Fruit fly (Drosophila melanogaster) whole organism, adult: ENCODE data around the gene CG3081.

Experiments
- CG12768 ChIP-seq: fragments of 200-800 bp; sonication (Bioruptor generic); optimal IDR thresholded peaks from 2 replicates; lab custom pipeline; 2017; ENCODE audit warnings: missing biosample characterization, missing genetic modification characterization, mild to moderate bottlenecking, moderate library complexity, missing genetic modification reagents
- CG14711 ChIP-seq: fragments of 200-800 bp; sonication (Bioruptor generic); optimal IDR thresholded peaks from 2 replicates; lab custom pipeline; 2018; ENCODE audit warnings: missing biosample characterization, mild to moderate bottlenecking, missing genetic modification characterization, moderate library complexity
- CG1620 ChIP-seq: fragments of 200-800 bp; sonication (Bioruptor generic); optimal IDR thresholded peaks from 2 replicates; lab custom pipeline; 2016; ENCODE audit warnings: missing biosample characterization, missing genetic modification characterization
- CG33017 ChIP-seq: fragments of 200-800 bp; sonication (Bioruptor generic); optimal IDR thresholded peaks from 2 replicates; lab custom pipeline; 2018; ENCODE audit warnings: missing biosample characterization, mild to moderate bottlenecking, missing genetic modification characterization, moderate library complexity
- CG5204 ChIP-seq: fragments of 200-800 bp; sonication (Bioruptor generic); optimal IDR thresholded peaks from 2 replicates; lab custom pipeline; 2016; ENCODE audit warnings: missing biosample characterization, missing genetic modification characterization
- CG7045 ChIP-seq: fragments of 200-800 bp; sonication (Bioruptor generic); optimal IDR thresholded peaks from 2 replicates; lab custom pipeline; 2017; ENCODE audit warnings: missing biosample characterization, mild to moderate bottlenecking, missing genetic modification characterization
- CG7101 ChIP-seq: fragments of 200-800 bp; sonication (Bioruptor generic); optimal IDR thresholded peaks from 2 replicates; lab custom pipeline; 2018; ENCODE audit warnings: missing biosample characterization, mild to moderate bottlenecking, missing genetic modification characterization, moderate library complexity
- Clk ChIP-seq: fragments of 200-800 bp; sonication (Bioruptor generic); optimal IDR thresholded peaks from 2 replicates; lab custom pipeline; 2017; ENCODE audit warnings: missing biosample characterization, missing genetic modification characterization
- Crg-1 ChIP-seq: fragments of 200-800 bp; sonication (Bioruptor generic); optimal IDR thresholded peaks from 2 replicates; lab custom pipeline; 2016; ENCODE audit warnings: missing biosample characterization, missing genetic modification characterization
- Hr96 ChIP-seq: fragments of 200-800 bp; sonication (Bioruptor generic); optimal IDR thresholded peaks from 2 replicates; lab custom pipeline; 2016; ENCODE audit warnings: missing biosample characterization, missing genetic modification characterization
- Mnt ChIP-seq: fragments of 200-800 bp; sonication (Bioruptor generic); optimal IDR thresholded peaks from 2 replicates; lab custom pipeline; 2016; ENCODE audit warnings: missing biosample characterization, mild to moderate bottlenecking, missing genetic modification characterization
- bab1 ChIP-seq: fragments of 200-800 bp; sonication (Bioruptor generic); optimal IDR thresholded peaks from 3 replicates; lab custom pipeline; 2019; ENCODE audit warnings: missing biosample characterization, mild to moderate bottlenecking, missing genetic modification characterization, moderate library complexity
- cic ChIP-seq: fragments of 200-800 bp; sonication (Bioruptor generic); optimal IDR thresholded peaks from 2 replicates; lab custom pipeline; 2017; ENCODE audit warnings: missing biosample characterization, mild to moderate bottlenecking, missing genetic modification characterization, moderate library complexity
- kay ChIP-seq: fragments of 200-800 bp; sonication (Bioruptor generic); peaks from one replicate; lab custom pipeline; 2016; ENCODE audit warnings: missing biosample characterization, missing genetic modification characterization, borderline replicate concordance
- ovo ChIP-seq: fragments of 200-800 bp; sonication (Bioruptor generic); optimal IDR thresholded peaks from 2 replicates; lab custom pipeline; 2016; ENCODE audit warnings: missing biosample characterization, missing genetic modification characterization
- pad ChIP-seq: fragments of 200-800 bp; sonication (Bioruptor generic); optimal IDR thresholded peaks from 3 replicates; lab custom pipeline; 2017; ENCODE audit warnings: missing biosample characterization, missing genetic modification characterization, mild to moderate bottlenecking, moderate library complexity, missing genetic modification reagents
- tj ChIP-seq: fragments of 200-800 bp; sonication (Bioruptor generic); optimal IDR thresholded peaks from 3 replicates; lab custom pipeline; 2017; ENCODE audit warnings: missing biosample characterization, mild to moderate bottlenecking, missing genetic modification characterization, moderate library complexity
- toe ChIP-seq: fragments of 200-800 bp; sonication (Bioruptor generic); optimal IDR thresholded peaks from 2 replicates; lab custom pipeline; 2016; ENCODE audit warnings: missing biosample characterization, missing genetic modification characterization

The CG3081 gene

dm6 chrX:4606447-4606846 lies 37.3 kb downstream of the CG3081 start:
- TF ChIP-seq kay (GFP tag; lab: Kevin White, UChicago) (no peak), Crg-1 (no peak), CG12768 (GFP tag; lab: Kevin White, UChicago) (no peak), Hr96 (GFP tag; lab: Kevin White, UChicago) (no peak), pad (GFP tag; lab: Kevin White, UChicago) (no peak)

- TF ChIP-seq bab1 (peak; percentile 22), CG1620 (no peak), tj (GFP tag; lab: Kevin White, UChicago) (peak; percentile 91), toe (GFP tag; lab: Kevin White, UChicago) (no peak)
Measured at dm6 chrX:4605313-4605712, 38.5 kb downstream of the CG3081 start.

- TF ChIP-seq CG33017 (tag; lab: Kevin White, UChicago) (no peak), tj (GFP tag; lab: Kevin White, UChicago) (peak; percentile 90)
Measured at dm6 chrX:4604553-4604952, 39.2 kb downstream of the CG3081 start.

- TF ChIP-seq Mnt (no peak), CG14711 (tag; lab: Kevin White, UChicago) (peak; percentile 10)
Measured at dm6 chrX:4604107-4604506, 39.7 kb downstream of the CG3081 start.

- TF ChIP-seq Clk (GFP tag; lab: Kevin White, UChicago) = no peak
- TF ChIP-seq CG14711 (tag; lab: Kevin White, UChicago) = no peak
- TF ChIP-seq CG1620 = no peak
- TF ChIP-seq Mnt = no peak
- TF ChIP-seq Hr96 (GFP tag; lab: Kevin White, UChicago) = no peak
- no peak for TF ChIP-seq toe (GFP tag; lab: Kevin White, UChicago)
- TF ChIP-seq Crg-1 = no peak
- TF ChIP-seq kay (GFP tag; lab: Kevin White, UChicago) = no peak
- no peak for TF ChIP-seq bab1
- TF ChIP-seq ovo (GFP tag; lab: Kevin White, UChicago) = no peak
- TF ChIP-seq tj (GFP tag; lab: Kevin White, UChicago) = no peak
- TF ChIP-seq CG12768 (GFP tag; lab: Kevin White, UChicago) = no peak
Measured at dm6 chrX:4599897-4600469, 43.8 kb downstream of the CG3081 start.

- TF ChIP-seq Clk (GFP tag; lab: Kevin White, UChicago) = no peak
- TF ChIP-seq kay (GFP tag; lab: Kevin White, UChicago) = peak; percentile 23
Measured at dm6 chrX:4596467-4597183, 47.2 kb downstream of the CG3081 start.

dm6 chrX:4592258-4592657 lies 51.5 kb downstream of the CG3081 start:
- TF ChIP-seq CG33017 (tag; lab: Kevin White, UChicago) (no peak), CG5204 (GFP tag; lab: Kevin White, UChicago) (no peak), CG12768 (GFP tag; lab: Kevin White, UChicago) (no peak), CG7101 (tag; lab: Kevin White, UChicago) (no peak), kay (GFP tag; lab: Kevin White, UChicago) (no peak), CG14711 (tag; lab: Kevin White, UChicago) (no peak), Crg-1 (no peak), ovo (GFP tag; lab: Kevin White, UChicago) (no peak), cic (GFP tag; lab: Kevin White, UChicago) (no peak), toe (GFP tag; lab: Kevin White, UChicago) (no peak), Mnt (no peak), CG7045 (no peak), CG1620 (no peak), pad (GFP tag; lab: Kevin White, UChicago) (no peak), Clk (GFP tag; lab: Kevin White, UChicago) (no peak)

- TF ChIP-seq ovo (GFP tag; lab: Kevin White, UChicago) = no peak
- no peak for TF ChIP-seq CG33017 (tag; lab: Kevin White, UChicago)
- peak; percentile 55 for TF ChIP-seq tj (GFP tag; lab: Kevin White, UChicago)
- no peak for TF ChIP-seq Hr96 (GFP tag; lab: Kevin White, UChicago)
- TF ChIP-seq bab1 = peak; percentile 28
- no peak for TF ChIP-seq cic (GFP tag; lab: Kevin White, UChicago)
- TF ChIP-seq CG14711 (tag; lab: Kevin White, UChicago) = no peak
Measured at dm6 chrX:4590772-4591064, 53.1 kb downstream of the CG3081 start.
